Worm (Caenorhabditis elegans) whole organism, young adult: Measurements from ENCODE around the gene M199.2.
"Not testable (repeated sequence)": the region's sequence is repeated elsewhere in the genome, so short reads cannot be mapped to it uniquely, and the experiment has no call there.

Experiments
- F33H1.4 ChIP-seq: fragments of 200-800 bp; sonication (Bioruptor generic); IDR thresholded peaks from 2 replicates; pipeline ENCODE4 v1.3.6; 2022; ENCODE audit warnings: missing genetic modification reagents, missing genetic modification characterization, missing compliant biosample characterization
- F39B2.1 ChIP-seq: fragments of 200-800 bp; sonication (Bioruptor generic); IDR thresholded peaks from 2 replicates; pipeline ENCODE4 v1.3.6; 2022; ENCODE audit warnings: missing genetic modification reagents, missing genetic modification characterization, missing compliant biosample characterization
- F49E8.2 ChIP-seq: sonication (generic microtip); optimal IDR thresholded peaks from 3 replicates; lab custom pipeline; 2017; ENCODE audit warnings: missing genetic modification characterization, mild to moderate bottlenecking, missing compliant biosample characterization, antibody characterized with exemption, moderate library complexity; ENCODE audit not compliant: insufficient read depth
- F55B11.4 ChIP-seq: sonication (generic microtip); optimal IDR thresholded peaks from 2 replicates; lab custom pipeline; 2016; ENCODE audit warnings: missing compliant biosample characterization, missing genetic modification characterization, borderline replicate concordance; ENCODE audit not compliant: insufficient read depth
- Y79H2A.3 ChIP-seq: fragments of 200-800 bp; sonication (Bioruptor generic); conservative IDR thresholded peaks from 2 replicates; pipeline ENCODE4 v1.3.6; 2022; ENCODE audit warnings: missing genetic modification reagents, missing genetic modification characterization, missing compliant biosample characterization
- attf-3 ChIP-seq: fragments of 200-800 bp; sonication (Bioruptor generic); conservative IDR thresholded peaks from 2 replicates; pipeline ENCODE4 v1.3.6; 2022; ENCODE audit warnings: missing genetic modification reagents, missing genetic modification characterization, missing compliant biosample characterization
- cebp-2 ChIP-seq: fragments of 200-800 bp; sonication (Bioruptor generic); IDR thresholded peaks from 2 replicates; pipeline ENCODE4 v1.3.6; 2022; ENCODE audit warnings: missing genetic modification characterization, missing compliant biosample characterization
- dpl-1 ChIP-seq: fragments of 150-350 bp; optimal IDR thresholded peaks from 2 replicates; lab custom pipeline; 2014; ENCODE audit warnings: missing biosample characterization, missing genetic modification reagents, missing genetic modification characterization
- hrde-1 ChIP-seq: sonication (generic microtip); optimal IDR thresholded peaks from 2 replicates; lab custom pipeline; 2016; ENCODE audit warnings: missing genetic modification characterization, mild to moderate bottlenecking, missing compliant biosample characterization, moderate library complexity, missing genotype, missing genetic modification reagents, borderline replicate concordance
- let-607 ChIP-seq, 2 experiments: fragments of 200-800 bp in 1 of 2; sonication (Bioruptor generic) in 1 of 2; sonication (generic microtip) in 1 of 2; optimal IDR thresholded peaks; 2 replicates each; lab custom pipeline; 2016 to 2018; ENCODE audit warnings: mild to moderate bottlenecking in 2 of 2, missing compliant biosample characterization in 2 of 2, missing genetic modification characterization in 2 of 2, moderate library complexity in 2 of 2, missing genotype in 1 of 2
- lin-35 ChIP-seq, 3 experiments: fragments of 150-350 bp in 2 of 3; sonication (generic microtip) in 1 of 3; optimal IDR thresholded peaks; 2 replicates each; lab custom pipeline; 2014 to 2018; ENCODE audit warnings: missing biosample characterization in 3 of 3, missing genetic modification characterization in 3 of 3, missing genetic modification reagents in 3 of 3
- lir-1 ChIP-seq: fragments of 200-800 bp; sonication (Bioruptor generic); conservative IDR thresholded peaks from 2 replicates; pipeline ENCODE4 v1.3.6; 2022; ENCODE audit warnings: missing genetic modification reagents, missing genetic modification characterization, missing compliant biosample characterization
- nfya-1 ChIP-seq: sonication (generic microtip); optimal IDR thresholded peaks from 2 replicates; lab custom pipeline; 2017; ENCODE audit warnings: antibody characterized with exemption, missing compliant biosample characterization, missing genetic modification characterization, borderline replicate concordance; ENCODE audit not compliant: insufficient read depth
- nfyb-1 ChIP-seq: fragments of 200-800 bp; sonication (Bioruptor generic); IDR thresholded peaks from 2 replicates; pipeline ENCODE4 v1.3.6; 2022; ENCODE audit warnings: missing genetic modification reagents, missing genetic modification characterization, missing compliant biosample characterization
- nhr-27 ChIP-seq: fragments of 200-800 bp; sonication (Bioruptor generic); optimal IDR thresholded peaks from 2 replicates; lab custom pipeline; 2018; ENCODE audit warnings: mild to moderate bottlenecking, missing genetic modification characterization, moderate library complexity, missing compliant biosample characterization
- nhr-80 ChIP-seq: sonication (generic microtip); optimal IDR thresholded peaks from 2 replicates; lab custom pipeline; 2016; ENCODE audit warnings: missing genetic modification characterization, missing compliant biosample characterization
- nhr-90 ChIP-seq: sonication (generic microtip); optimal IDR thresholded peaks from 2 replicates; lab custom pipeline; 2016; ENCODE audit warnings: missing genotype, mild to moderate bottlenecking, missing genetic modification characterization, missing compliant biosample characterization
- pbrm-1 ChIP-seq: fragments of 200-800 bp; sonication (Bioruptor generic); IDR thresholded peaks from 2 replicates; pipeline ENCODE4 v1.3.6; 2022; ENCODE audit warnings: missing genetic modification reagents, missing genetic modification characterization, missing compliant biosample characterization
- rcor-1 ChIP-seq: fragments of 200-800 bp; sonication (Bioruptor generic); IDR thresholded peaks from 2 replicates; pipeline ENCODE4 v1.3.6; 2022; ENCODE audit warnings: missing genetic modification reagents, missing genetic modification characterization, missing compliant biosample characterization
- unc-62 ChIP-seq: fragments of 150-350 bp; optimal IDR thresholded peaks from 2 replicates; lab custom pipeline; 2014; ENCODE audit warnings: missing biosample characterization, missing genetic modification reagents, missing genetic modification characterization
- ztf-22 ChIP-seq: fragments of 200-800 bp; sonication (Bioruptor generic); optimal IDR thresholded peaks from 2 replicates; lab custom pipeline; 2018; ENCODE audit warnings: mild to moderate bottlenecking, missing genetic modification characterization, moderate library complexity, missing compliant biosample characterization
- ztf-6 ChIP-seq: fragments of 200-800 bp; sonication (Bioruptor generic); IDR thresholded peaks from 2 replicates; pipeline ENCODE4 v1.3.6; 2022; ENCODE audit warnings: missing genetic modification reagents, missing genetic modification characterization, missing compliant biosample characterization

M199.2 gene

DNA sequence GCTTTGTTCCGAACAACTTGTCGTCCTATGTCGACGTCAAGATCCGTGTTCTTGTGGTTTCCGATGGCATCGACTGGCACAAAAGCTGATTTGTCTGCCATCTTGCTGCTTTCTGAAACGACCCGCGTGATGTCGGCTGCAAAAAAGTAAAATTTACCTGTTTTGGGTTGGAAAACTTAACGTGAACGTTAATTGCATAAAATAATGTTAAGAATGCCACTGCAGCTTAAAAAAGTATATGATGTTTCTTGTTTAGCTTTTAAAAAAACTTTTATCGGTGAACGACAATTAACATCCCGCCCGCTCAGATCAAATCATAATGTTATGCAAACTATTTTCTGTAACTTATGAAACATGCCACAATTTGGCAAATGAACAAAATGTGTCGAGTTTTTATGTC is 25.3 kb downstream of the M199.2 start, which contains the start of gene M199.8:
Gene M199.8 (minus strand): TSS at position 101 of the 400 bp plus-strand sequence.
- not testable (repeated sequence) for TF ChIP-seq F39B2.1 (GFP tag; lab: Robert Waterston, UW); nhr-80 (tag; lab: Kevin White, UChicago); nfya-1

ce11 chrIV:15140832-15141231 is 32.3 kb downstream of the M199.2 start, which contains the start of gene srg-51:
Gene srg-51 (minus strand): TSS chrIV:15140932.
- TF ChIP-seq nhr-27 (no peak), nhr-90 (tag; lab: Kevin White, UChicago) (no peak), cebp-2 (GFP tag; lab: Robert Waterston, UW) (no peak), lin-35 (GFP tag; optimal IDR thresholded peaks at IDR 0.05; lab: Kevin White, UChicago) (no peak), pbrm-1 (GFP tag; lab: Robert Waterston, UW) (no peak), lir-1 (GFP tag; lab: Robert Waterston, UW) (no peak), rcor-1 (GFP tag; lab: Robert Waterston, UW) (no peak), Y79H2A.3 (GFP tag; lab: Robert Waterston, UW) (no peak), hrde-1 (no peak), ztf-22 (GFP tag; lab: Kevin White, UChicago) (no peak), nfyb-1 (GFP tag; lab: Robert Waterston, UW) (no peak), let-607 (tag; optimal IDR thresholded peaks at IDR 0.05; lab: Kevin White, UChicago) (no peak), F33H1.4 (GFP tag; lab: Robert Waterston, UW) (no peak), attf-3 (no peak), ztf-6 (GFP tag; lab: Robert Waterston, UW) (no peak)

DNA sequence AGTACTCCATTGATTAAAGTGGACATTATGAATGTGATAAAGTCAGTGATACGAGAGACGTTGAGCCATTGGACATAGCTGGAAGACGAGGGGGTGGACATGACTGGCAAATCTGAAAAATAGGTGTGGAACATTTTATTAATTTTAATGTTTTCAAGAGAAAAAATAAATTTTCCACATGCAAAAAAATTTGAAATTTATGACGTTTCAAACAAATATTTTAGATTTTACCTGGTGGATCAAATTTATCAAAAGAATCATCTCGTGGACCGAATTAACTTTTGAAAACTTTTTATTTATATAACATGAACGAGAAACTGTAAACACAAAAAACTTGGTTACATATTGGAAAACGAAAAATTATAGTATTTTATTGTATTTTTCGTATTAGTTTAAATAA is 38.5 kb downstream of the M199.2 start, which contains the start of gene str-78:
Gene str-78 (minus strand): TSS at position 101 of the 400 bp plus-strand sequence.
- no peak for TF ChIP-seq F49E8.2 (tag; lab: Kevin White, UChicago)
- TF ChIP-seq unc-62 (GFP tag; lab: Kevin White, UChicago) = no peak
- TF ChIP-seq dpl-1 (GFP tag; lab: Kevin White, UChicago) = no peak
- TF ChIP-seq F55B11.4 (tag; lab: Kevin White, UChicago) = no peak
